Worm (Caenorhabditis elegans) whole organism, L2 larva: Measurements from ENCODE around the gene Y38C1BA.1.

Experiments used
- R02D3.7 ChIP-seq: fragments of 150-350 bp; optimal IDR thresholded peaks from 2 replicates; lab custom pipeline; 2014; ENCODE audit warnings: missing biosample characterization, missing genetic modification characterization
- elt-1 ChIP-seq: fragments of 150-350 bp; optimal IDR thresholded peaks from 2 replicates; lab custom pipeline; 2014; ENCODE audit warnings: missing biosample characterization, missing genetic modification characterization
- lin-13 ChIP-seq: fragments of 150-350 bp; optimal IDR thresholded peaks from 2 replicates; lab custom pipeline; 2014; ENCODE audit warnings: missing biosample characterization, missing genetic modification reagents, missing genetic modification characterization
- lin-39 ChIP-seq: fragments of 150-350 bp; optimal IDR thresholded peaks from 2 replicates; lab custom pipeline; 2014; ENCODE audit warnings: missing biosample characterization, missing genetic modification reagents, missing genetic modification characterization
- sem-4 ChIP-seq: fragments of 150-350 bp; optimal IDR thresholded peaks from 2 replicates; lab custom pipeline; 2014; ENCODE audit warnings: missing biosample characterization, missing genetic modification reagents, missing genetic modification characterization
- unc-62 ChIP-seq: fragments of 150-350 bp; optimal IDR thresholded peaks from 2 replicates; lab custom pipeline; 2014; ENCODE audit warnings: missing biosample characterization, missing genetic modification reagents, missing genetic modification characterization
- ztf-11 ChIP-seq: sonication (generic microtip); optimal IDR thresholded peaks from 2 replicates; lab custom pipeline; 2017; ENCODE audit warnings: missing biosample characterization, missing genetic modification characterization

ce11 chrIV:1826737-1827136 is 23.0 kb upstream of the Y38C1BA.1 start:
- TF ChIP-seq lin-39 (tag; lab: Kevin White, UChicago) (no peak), elt-1 (tag; lab: Kevin White, UChicago) (no peak), ztf-11 (tag; lab: Kevin White, UChicago) (no peak), lin-13 (GFP tag; lab: Kevin White, UChicago) (no peak), R02D3.7 (tag; lab: Kevin White, UChicago) (no peak), unc-62 (GFP tag; lab: Kevin White, UChicago) (no peak), sem-4 (tag; lab: Kevin White, UChicago) (no peak)
